Worm (Caenorhabditis elegans) whole organism, early embryonic: Measurements from ENCODE around the gene pacs-1.

Experiments
- B0310.2 ChIP-seq: sonication (generic microtip); optimal IDR thresholded peaks from 2 replicates; lab custom pipeline; 2016; ENCODE audit warnings: mild to moderate bottlenecking, missing genetic modification characterization, missing compliant biosample characterization
- aly-1 ChIP-seq: sonication (generic microtip); optimal IDR thresholded peaks from 2 replicates; lab custom pipeline; 2016; ENCODE audit warnings: missing genetic modification characterization, missing compliant biosample characterization
- ets-7 ChIP-seq: sonication (generic microtip); optimal IDR thresholded peaks from 2 replicates; lab custom pipeline; 2016; ENCODE audit warnings: missing genotype, missing genetic modification characterization, missing compliant biosample characterization
- tbx-11 ChIP-seq: fragments of 200-800 bp; sonication (Bioruptor generic); IDR thresholded peaks from 2 replicates; pipeline ENCODE4 v1.3.6; 2022; ENCODE audit warnings: missing genetic modification characterization, missing compliant biosample characterization

ce11 chrV:9266399-9266798, 49.3 kb upstream of the pacs-1 start, which contains the start of gene slc-17.7:
- TF ChIP-seq tbx-11 (GFP tag; lab: Robert Waterston, UW) (no peak), aly-1 (no peak), B0310.2 (tag; lab: Kevin White, UChicago) (no peak), ets-7 (tag; lab: Kevin White, UChicago) (no peak)
